Worm (Caenorhabditis elegans) whole organism, dauer: ENCODE data around the gene F55G1.7.

Experiments used
- unc-62 ChIP-seq: sonication (generic microtip); optimal IDR thresholded peaks from 2 replicates; lab custom pipeline; 2017; ENCODE audit warnings: missing biosample characterization, missing genetic modification reagents, missing genetic modification characterization

The F55G1.7 gene

ce11 chrIV:7469782-7470413 lies at the start of gene F55G1.7:
TSS of gene F55G1.7 (minus strand) at chrIV:7469832.
- TF ChIP-seq unc-62 (GFP tag; lab: Kevin White, UChicago), result no peak

- no peak for TF ChIP-seq unc-62 (GFP tag; lab: Kevin White, UChicago)
Observed at ce11 chrIV:7516167-7516566, 46.5 kb upstream of the F55G1.7 start, which contains the start of the genes R05G6.9 and R05G6.3. TSS of gene R05G6.9 (minus strand) at chrIV:7516267. TSS of gene R05G6.3 (plus strand) at chrIV:7516552.

- TF ChIP-seq unc-62 (GFP tag; lab: Kevin White, UChicago), result no peak
Observed at ce11 chrIV:7512617-7513233, 43.1 kb upstream of the F55G1.7 start, which contains the start of the genes plc-4 and R05G6.4. TSS of gene plc-4 (minus strand) at chrIV:7512667. TSS of gene R05G6.4 (plus strand) at chrIV:7513233.

- TF ChIP-seq unc-62 (GFP tag; lab: Kevin White, UChicago), result no peak
Observed at ce11 chrIV:7510829-7511228, 41.2 kb upstream of the F55G1.7 start.

ce11 chrIV:7508850-7509249 lies 39.2 kb upstream of the F55G1.7 start:
- no peak for TF ChIP-seq unc-62 (GFP tag; lab: Kevin White, UChicago)

ce11 chrIV:7507841-7508509 lies 38.3 kb upstream of the F55G1.7 start, which contains the start of the genes vdac-1 and R05G6.5:
TSS of gene vdac-1 (minus strand) at chrIV:7507891.
TSS of gene R05G6.5 (plus strand) at chrIV:7508367.
- no peak for TF ChIP-seq unc-62 (GFP tag; lab: Kevin White, UChicago)

- TF ChIP-seq unc-62 (GFP tag; lab: Kevin White, UChicago), result no peak
Observed at ce11 chrIV:7507305-7507704, 37.7 kb upstream of the F55G1.7 start.

ce11 chrIV:7506711-7507110 lies 37.1 kb upstream of the F55G1.7 start:
- TF ChIP-seq unc-62 (GFP tag; lab: Kevin White, UChicago), result no peak

- TF ChIP-seq unc-62 (GFP tag; lab: Kevin White, UChicago), result no peak
Observed at ce11 chrIV:7505866-7506488, 36.3 kb upstream of the F55G1.7 start.

- TF ChIP-seq unc-62 (GFP tag; lab: Kevin White, UChicago), result no peak
Observed at ce11 chrIV:7503322-7503721, 33.7 kb upstream of the F55G1.7 start, which contains the start of gene glt-6. TSS of gene glt-6 (plus strand) at chrIV:7503622.

ce11 chrIV:7501337-7501736 lies 31.7 kb upstream of the F55G1.7 start, which contains the start of gene F55G1.15:
TSS of gene F55G1.15 (minus strand) at chrIV:7501437.
- no peak for TF ChIP-seq unc-62 (GFP tag; lab: Kevin White, UChicago)

ce11 chrIV:7500924-7501323 lies 31.3 kb upstream of the F55G1.7 start:
- no peak for TF ChIP-seq unc-62 (GFP tag; lab: Kevin White, UChicago)

ce11 chrIV:7499302-7499701 lies 29.7 kb upstream of the F55G1.7 start:
- no peak for TF ChIP-seq unc-62 (GFP tag; lab: Kevin White, UChicago)

ce11 chrIV:7497750-7498149 lies 28.1 kb upstream of the F55G1.7 start, which contains the start of gene egas-4:
TSS of gene egas-4 (minus strand) at chrIV:7497850.
- no peak for TF ChIP-seq unc-62 (GFP tag; lab: Kevin White, UChicago)

- no peak for TF ChIP-seq unc-62 (GFP tag; lab: Kevin White, UChicago)
Observed at ce11 chrIV:7497205-7497604, 27.6 kb upstream of the F55G1.7 start.
